Worm (Caenorhabditis elegans) whole organism, L4 larva: ENCODE measurements around the gene C54D10.9.

ENCODE experiments used
- F10B5.3 ChIP-seq: sonication (generic microtip); optimal IDR thresholded peaks from 2 replicates; lab custom pipeline; 2016; ENCODE audit warnings: mild to moderate bottlenecking, missing genetic modification characterization, missing compliant biosample characterization
- T20F7.1 ChIP-seq: fragments of 200-800 bp; sonication (Bioruptor generic); optimal IDR thresholded peaks from 2 replicates; lab custom pipeline; 2018; ENCODE audit warnings: mild to moderate bottlenecking, missing genetic modification characterization, missing compliant biosample characterization
- Y48G9A.11 ChIP-seq: fragments of 200-800 bp; sonication (Bioruptor generic); IDR thresholded peaks from 2 replicates; pipeline ENCODE4 v1.3.6; 2022; ENCODE audit warnings: missing genetic modification reagents, missing genetic modification characterization, missing compliant biosample characterization
- aha-1 ChIP-seq: fragments of 150-350 bp; peaks from one replicate; lab custom pipeline; 2014; ENCODE audit warnings: missing biosample characterization, missing genetic modification characterization
- ceh-32 ChIP-seq: sonication (generic microtip); optimal IDR thresholded peaks from 2 replicates; lab custom pipeline; 2016; ENCODE audit warnings: mild to moderate bottlenecking, missing genetic modification characterization, missing compliant biosample characterization; ENCODE audit not compliant: poor library complexity
- ctbp-1 ChIP-seq: fragments of 200-800 bp; sonication (Bioruptor generic); IDR thresholded peaks from 2 replicates; pipeline ENCODE4 v1.3.6; 2022; ENCODE audit warnings: missing genetic modification reagents, missing genetic modification characterization, missing compliant biosample characterization
- daf-12 ChIP-seq: fragments of 150-350 bp; optimal IDR thresholded peaks from 2 replicates; lab custom pipeline; 2014; ENCODE audit warnings: missing biosample characterization, missing genetic modification reagents, missing genetic modification characterization
- daf-16 ChIP-seq, 3 experiments: sonication (generic microtip); optimal IDR thresholded peaks; 2 replicates each; lab custom pipeline; 2016 to 2017; ENCODE audit warnings: missing genetic modification characterization in 3 of 3, missing genetic modification reagents in 3 of 3, mild to moderate bottlenecking in 2 of 3, missing compliant biosample characterization in 2 of 3, missing biosample characterization in 1 of 3, moderate library complexity in 1 of 3
- daf-8 ChIP-seq: fragments of 200-800 bp; sonication (Bioruptor generic); IDR thresholded peaks from 2 replicates; pipeline ENCODE4 v1.3.6; 2022; ENCODE audit warnings: missing genetic modification characterization, missing compliant biosample characterization
- dmd-8 ChIP-seq: fragments of 200-800 bp; sonication (Bioruptor generic); IDR thresholded peaks from 2 replicates; pipeline ENCODE4 v1.3.6; 2022; ENCODE audit warnings: missing genetic modification characterization, missing compliant biosample characterization
- duxl-1 ChIP-seq: sonication (generic microtip); optimal IDR thresholded peaks from 2 replicates; lab custom pipeline; 2016; ENCODE audit warnings: mild to moderate bottlenecking, missing genetic modification characterization, moderate library complexity, missing compliant biosample characterization; ENCODE audit not compliant: poor library complexity
- dve-1 ChIP-seq: sonication (generic microtip); optimal IDR thresholded peaks from 2 replicates; lab custom pipeline; 2017; ENCODE audit warnings: antibody characterized with exemption, mild to moderate bottlenecking, missing genetic modification characterization, missing compliant biosample characterization; ENCODE audit not compliant: insufficient read depth
- hlh-11 ChIP-seq: fragments of 200-800 bp; sonication (Bioruptor generic); optimal IDR thresholded peaks from 2 replicates; lab custom pipeline; 2018; ENCODE audit warnings: mild to moderate bottlenecking, missing genetic modification characterization, missing compliant biosample characterization
- hlh-30 ChIP-seq: sonication (generic microtip); optimal IDR thresholded peaks from 2 replicates; lab custom pipeline; 2017; ENCODE audit warnings: antibody characterized with exemption, mild to moderate bottlenecking, missing genetic modification characterization, missing compliant biosample characterization; ENCODE audit not compliant: insufficient read depth
- hmg-1.1 ChIP-seq: fragments of 200-800 bp; sonication (Bioruptor generic); IDR thresholded peaks from 2 replicates; pipeline ENCODE4 v1.3.6; 2022; ENCODE audit warnings: missing genetic modification reagents, missing genetic modification characterization, missing compliant biosample characterization
- jun-1 ChIP-seq: fragments of 150-350 bp; optimal IDR thresholded peaks from 2 replicates; lab custom pipeline; 2014; ENCODE audit warnings: missing biosample characterization, missing genetic modification reagents, missing genetic modification characterization
- lin-1 ChIP-seq: fragments of 200-800 bp; sonication (Bioruptor generic); IDR thresholded peaks from 2 replicates; pipeline ENCODE4 v1.3.6; 2022; ENCODE audit warnings: missing genetic modification reagents, missing genetic modification characterization, missing compliant biosample characterization
- lin-39 ChIP-seq: fragments of 150-350 bp; optimal IDR thresholded peaks from 2 replicates; lab custom pipeline; 2014; ENCODE audit warnings: missing biosample characterization, missing genetic modification reagents, missing genetic modification characterization
- mdt-29 ChIP-seq: fragments of 200-800 bp; sonication (Bioruptor generic); IDR thresholded peaks from 2 replicates; pipeline ENCODE4 v1.3.6; 2022; ENCODE audit warnings: missing genetic modification reagents, missing genetic modification characterization, missing compliant biosample characterization
- mes-2 ChIP-seq: sonication (generic microtip); optimal IDR thresholded peaks from 2 replicates; lab custom pipeline; 2016; ENCODE audit warnings: missing genotype, mild to moderate bottlenecking, missing genetic modification characterization, missing compliant biosample characterization; ENCODE audit not compliant: poor library complexity, severe bottlenecking
- mxl-2 ChIP-seq: fragments of 200-800 bp; sonication (Bioruptor generic); conservative IDR thresholded peaks from 2 replicates; pipeline ENCODE4 v1.3.6; 2022; ENCODE audit warnings: missing genetic modification reagents, missing genetic modification characterization, missing compliant biosample characterization
- nhr-10 ChIP-seq: fragments of 150-350 bp; optimal IDR thresholded peaks from 2 replicates; lab custom pipeline; 2014; ENCODE audit warnings: missing biosample characterization, missing genetic modification characterization
- nhr-11 ChIP-seq: fragments of 150-350 bp; optimal IDR thresholded peaks from 2 replicates; lab custom pipeline; 2014; ENCODE audit warnings: missing biosample characterization, missing genetic modification characterization
- nhr-28 ChIP-seq: fragments of 150-350 bp; optimal IDR thresholded peaks from 2 replicates; lab custom pipeline; 2014; ENCODE audit warnings: missing biosample characterization, missing genetic modification characterization
- nhr-42 ChIP-seq: fragments of 200-800 bp; sonication (Bioruptor generic); IDR thresholded peaks from 2 replicates; pipeline ENCODE4 v1.3.6; 2022; ENCODE audit warnings: missing genetic modification characterization, missing compliant biosample characterization
- nhr-6 ChIP-seq: fragments of 150-350 bp; optimal IDR thresholded peaks from 2 replicates; lab custom pipeline; 2014; ENCODE audit warnings: missing biosample characterization, missing genetic modification characterization
- pha-4 ChIP-seq, 2 experiments: fragments of 150-350 bp in 1 of 2; fragments of 200-800 bp in 1 of 2; sonication (Bioruptor generic) in 1 of 2; IDR thresholded peaks in 1 of 2; optimal IDR thresholded peaks in 1 of 2; 2 replicates each; pipeline versions ENCODE4 v1.3.6 to Lab custom; 2014 to 2022; ENCODE audit warnings: missing genetic modification characterization in 2 of 2, missing genetic modification reagents in 2 of 2, missing biosample characterization in 1 of 2, missing compliant biosample characterization in 1 of 2
- saeg-2 ChIP-seq: fragments of 200-800 bp; sonication (Bioruptor generic); IDR thresholded peaks from 2 replicates; pipeline ENCODE4 v1.3.6; 2022; ENCODE audit warnings: missing genetic modification reagents, missing genetic modification characterization, missing compliant biosample characterization
- sdz-12 ChIP-seq: fragments of 200-800 bp; sonication (Bioruptor generic); optimal IDR thresholded peaks from 2 replicates; lab custom pipeline; 2018; ENCODE audit warnings: mild to moderate bottlenecking, missing genetic modification characterization, missing compliant biosample characterization
- set-16 ChIP-seq: fragments of 200-800 bp; sonication (Bioruptor generic); IDR thresholded peaks from 2 replicates; pipeline ENCODE4 v1.3.6; 2022; ENCODE audit warnings: missing genetic modification reagents, missing genetic modification characterization, missing compliant biosample characterization
- tag-97 ChIP-seq: fragments of 200-800 bp; sonication (Bioruptor generic); IDR thresholded peaks from 2 replicates; pipeline ENCODE4 v1.3.6; 2022; ENCODE audit warnings: missing genetic modification characterization, missing compliant biosample characterization
- unc-62 ChIP-seq, 3 experiments: fragments of 150-350 bp in 1 of 3; sonication (generic microtip); optimal IDR thresholded peaks in 2 of 3; peaks in 1 of 3; 1 replicate in 1 of 3; 2 replicates in 2 of 3; lab custom pipeline; 2014 to 2017; ENCODE audit warnings: missing biosample characterization in 3 of 3, missing genetic modification characterization in 3 of 3, missing genetic modification reagents in 3 of 3, missing genotype in 1 of 3
- vab-7 ChIP-seq: fragments of 200-800 bp; sonication (Bioruptor generic); IDR thresholded peaks from 2 replicates; pipeline ENCODE4 v1.3.6; 2022; ENCODE audit warnings: missing genetic modification reagents, missing genetic modification characterization, missing compliant biosample characterization

The C54D10.9 gene

ce11 chrV:12477139-12477538, 30.2 kb downstream of the C54D10.9 start (continued):
- TF ChIP-seq daf-12 (tag; lab: Kevin White, UChicago) (no peak), set-16 (peak; percentile 54), nhr-10 (no peak), duxl-1 (no peak), hlh-11 (peak; percentile 50), saeg-2 (GFP tag; lab: Robert Waterston, UW) (no peak), ceh-32 (no peak), dve-1 (tag; lab: Kevin White, UChicago) (no peak)

ce11 chrV:12478111-12478510, 31.2 kb downstream of the C54D10.9 start, which contains the start of gene atn-1:
Gene atn-1 (plus strand): TSS chrV:12478411.
- TF ChIP-seq jun-1 (tag; lab: Kevin White, UChicago) (no peak), unc-62 (GFP tag; optimal IDR thresholded peaks at IDR 0.05 in 1 of 2; lab: Kevin White, UChicago) (peak in 1 of 2 experiments; percentile 41), unc-62 (tag; optimal IDR thresholded peaks at IDR 0.05; lab: Kevin White, UChicago) (no peak), aha-1 (tag; lab: Kevin White, UChicago) (peak; percentile 59), saeg-2 (GFP tag; lab: Robert Waterston, UW) (no peak), tag-97 (no peak), nhr-42 (no peak), lin-1 (GFP tag; lab: Robert Waterston, UW) (no peak)
- TF ChIP-seq, all 104 proteins: peak for 2

ce11 chrV:12478990-12479389, 32.0 kb downstream of the C54D10.9 start:
- TF ChIP-seq daf-16 (GFP tag; optimal IDR thresholded peaks at IDR 0.05; lab: Kevin White, UChicago) (peak in 1 of 2 experiments; percentile 86), daf-16 (tag; optimal IDR thresholded peaks at IDR 0.05; lab: Kevin White, UChicago) (no peak), hmg-1.1 (GFP tag; lab: Robert Waterston, UW) (0 out of 2 replicates have a peak, but pooled peaks have one; percentile 19), nhr-11 (peak; percentile 56), hlh-11 (peak; percentile 61), duxl-1 (no peak), ctbp-1 (0 out of 2 replicates have a peak, but pooled peaks have one; percentile 34), T20F7.1 (no peak), dmd-8 (0 out of 2 replicates have a peak, but pooled peaks have one; percentile 33)

- TF ChIP-seq mdt-29 (GFP tag; lab: Robert Waterston, UW) (0 out of 2 replicates have a peak, but pooled peaks have one; percentile 16), sdz-12 (GFP tag; lab: Kevin White, UChicago) (no peak)
Observed at ce11 chrV:12484585-12484984, 37.6 kb downstream of the C54D10.9 start, which contains the start of gene srt-39. Gene srt-39 (plus strand): TSS chrV:12484885.

ce11 chrV:12486934-12487333, 40.0 kb downstream of the C54D10.9 start, which contains the start of gene inx-11:
Gene inx-11 (plus strand): TSS chrV:12487234.
- TF ChIP-seq mes-2 (tag; lab: Kevin White, UChicago) (no peak), pha-4 (GFP tag; IDR thresholded peaks at IDR 0.05; lab: Robert Waterston, UW) (no peak), pha-4 (tag; optimal IDR thresholded peaks at IDR 0.05; lab: Kevin White, UChicago) (peak; percentile 19)
- TF ChIP-seq, all 104 proteins: peak for 1

- TF ChIP-seq mxl-2 (GFP tag; lab: Robert Waterston, UW) (no peak), nhr-6 (tag; lab: Kevin White, UChicago) (peak; percentile 48), hlh-30 (tag; lab: Kevin White, UChicago) (peak; percentile 33), daf-8 (no peak), nhr-28 (no peak), vab-7 (GFP tag; lab: Robert Waterston, UW) (no peak), F10B5.3 (no peak), Y48G9A.11 (GFP tag; lab: Robert Waterston, UW) (no peak), daf-16 (GFP tag; optimal IDR thresholded peaks at IDR 0.05; lab: Kevin White, UChicago) (peak in 1 of 2 experiments; percentile 74), daf-16 (tag; optimal IDR thresholded peaks at IDR 0.05; lab: Kevin White, UChicago) (no peak), lin-39 (no peak), hlh-11 (no peak)
Observed at ce11 chrV:12488002-12488401, 41.0 kb downstream of the C54D10.9 start.
